Fruit fly (Drosophila melanogaster) whole organism, embryonic: ENCODE measurements around the gene 7B2.

ENCODE experiments used
- Awh ChIP-seq: fragments of 200-800 bp; sonication (Bioruptor generic); IDR thresholded peaks from 2 replicates; pipeline ENCODE4, ENCODE4 v1.3.6; 2022; ENCODE audit warnings: missing biosample characterization, missing genetic modification characterization
- CG10979 ChIP-seq: fragments of 200-800 bp; sonication (Bioruptor generic); optimal IDR thresholded peaks from 2 replicates; lab custom pipeline; 2018; ENCODE audit warnings: missing biosample characterization, mild to moderate bottlenecking, missing genetic modification characterization, moderate library complexity
- CG12391 ChIP-seq: fragments of 200-800 bp; sonication (Bioruptor generic); optimal IDR thresholded peaks from 3 replicates; lab custom pipeline; 2018; ENCODE audit warnings: missing biosample characterization, mild to moderate bottlenecking, missing genetic modification characterization, moderate library complexity
- CG12942 ChIP-seq: fragments of 200-800 bp; sonication (Bioruptor generic); optimal IDR thresholded peaks from 3 replicates; lab custom pipeline; 2016; ENCODE audit warnings: missing biosample characterization, missing genetic modification characterization
- CG14667 ChIP-seq: fragments of 200-800 bp; sonication (Bioruptor generic); IDR thresholded peaks from 2 replicates; pipeline ENCODE4 v1.3.6; 2022; ENCODE audit warnings: missing biosample characterization, missing genetic modification characterization
- CG15269 ChIP-seq: fragments of 200-800 bp; sonication (Bioruptor generic); optimal IDR thresholded peaks from 2 replicates; lab custom pipeline; 2018; ENCODE audit warnings: missing biosample characterization, mild to moderate bottlenecking, missing genetic modification characterization, moderate library complexity
- CG15514 ChIP-seq: fragments of 200-800 bp; sonication (Bioruptor generic); optimal IDR thresholded peaks from 3 replicates; lab custom pipeline; 2017; ENCODE audit warnings: missing biosample characterization, missing genetic modification characterization, mild to moderate bottlenecking, moderate library complexity, missing genetic modification reagents
- CG17912 ChIP-seq: fragments of 200-800 bp; sonication (Bioruptor generic); optimal IDR thresholded peaks from 2 replicates; lab custom pipeline; 2018; ENCODE audit warnings: missing biosample characterization, mild to moderate bottlenecking, missing genetic modification characterization
- CG1832 ChIP-seq: fragments of 200-800 bp; sonication (Bioruptor generic); optimal IDR thresholded peaks from 2 replicates; lab custom pipeline; 2017; ENCODE audit warnings: missing biosample characterization, mild to moderate bottlenecking, missing genetic modification characterization, inconsistent platforms
- CG18476 ChIP-seq: fragments of 200-800 bp; sonication (Bioruptor generic); optimal IDR thresholded peaks from 2 replicates; lab custom pipeline; 2016; ENCODE audit warnings: missing biosample characterization, mild to moderate bottlenecking, missing genetic modification characterization
- CG18599 ChIP-seq: fragments of 200-800 bp; sonication (Bioruptor generic); optimal IDR thresholded peaks from 3 replicates; lab custom pipeline; 2017; ENCODE audit warnings: missing biosample characterization, missing genetic modification characterization, mild to moderate bottlenecking, moderate library complexity, missing genetic modification reagents
- CG3065 ChIP-seq: fragments of 200-800 bp; sonication (Bioruptor generic); optimal IDR thresholded peaks from 2 replicates; lab custom pipeline; 2016; ENCODE audit warnings: missing biosample characterization, missing genetic modification characterization
- CG3407 ChIP-seq: fragments of 200-800 bp; sonication (Bioruptor generic); optimal IDR thresholded peaks from 2 replicates; lab custom pipeline; 2018; ENCODE audit warnings: missing biosample characterization, mild to moderate bottlenecking, missing genetic modification characterization
- CG6765 ChIP-seq: fragments of 200-800 bp; sonication (Bioruptor generic); optimal IDR thresholded peaks from 3 replicates; lab custom pipeline; 2017; ENCODE audit warnings: missing biosample characterization, mild to moderate bottlenecking, missing genetic modification characterization
- CG7372 ChIP-seq: fragments of 200-800 bp; sonication (Bioruptor generic); IDR thresholded peaks from 2 replicates; pipeline ENCODE4 v1.3.6; 2022; ENCODE audit warnings: missing biosample characterization, missing genetic modification characterization
- CG7745 ChIP-seq: fragments of 200-800 bp; sonication (Bioruptor generic); optimal IDR thresholded peaks from 2 replicates; lab custom pipeline; 2018; ENCODE audit warnings: missing biosample characterization, mild to moderate bottlenecking, missing genetic modification characterization, moderate library complexity
- CG7786 ChIP-seq: fragments of 200-800 bp; sonication (Bioruptor generic); optimal IDR thresholded peaks from 2 replicates; lab custom pipeline; 2016; ENCODE audit warnings: missing biosample characterization, missing genetic modification characterization
- CG8478 ChIP-seq: fragments of >200 bp; optimal IDR thresholded peaks from 2 replicates; lab custom pipeline; 2018
- CG9437 ChIP-seq: fragments of 200-800 bp; sonication (Bioruptor generic); optimal IDR thresholded peaks from 2 replicates; lab custom pipeline; 2018; ENCODE audit warnings: missing biosample characterization, mild to moderate bottlenecking, missing genetic modification characterization
- CG9817 ChIP-seq: fragments of 200-800 bp; sonication (Bioruptor generic); optimal IDR thresholded peaks from 2 replicates; lab custom pipeline; 2018; ENCODE audit warnings: missing biosample characterization, mild to moderate bottlenecking, missing genetic modification characterization, moderate library complexity
- CG9876 ChIP-seq: fragments of 200-800 bp; sonication (Bioruptor generic); optimal IDR thresholded peaks from 2 replicates; lab custom pipeline; 2016; ENCODE audit warnings: missing biosample characterization, missing genetic modification characterization
- HLH4C ChIP-seq: fragments of 200-800 bp; sonication (Bioruptor generic); IDR thresholded peaks from 3 replicates; pipeline ENCODE4 v1.3.6; 2022; ENCODE audit warnings: missing biosample characterization, missing genetic modification characterization; ENCODE audit not compliant: partially characterized antibody
- Hand ChIP-seq: fragments of 200-800 bp; sonication (Bioruptor generic); optimal IDR thresholded peaks from 2 replicates; lab custom pipeline; 2017; ENCODE audit warnings: mild to moderate bottlenecking, missing biosample characterization, missing genetic modification reagents, missing genetic modification characterization
- MBD-R2 ChIP-seq: fragments of 200-800 bp; sonication (Bioruptor generic); IDR thresholded peaks from 2 replicates; pipeline ENCODE4 v1.3.6; 2022; ENCODE audit warnings: missing biosample characterization, missing genetic modification characterization
- Max ChIP-seq: fragments of 200-800 bp; sonication (Bioruptor generic); optimal IDR thresholded peaks from 2 replicates; lab custom pipeline; 2016; ENCODE audit warnings: missing biosample characterization, mild to moderate bottlenecking, missing genetic modification characterization
- Med ChIP-seq: fragments of 200-800 bp; sonication (Bioruptor generic); peaks from one replicate; lab custom pipeline; 2016; ENCODE audit warnings: missing biosample characterization, missing genetic modification characterization, mild to moderate bottlenecking, inconsistent platforms, moderate library complexity
- Nf-YA ChIP-seq: fragments of 200-800 bp; sonication (Bioruptor generic); IDR thresholded peaks from 2 replicates; pipeline ENCODE4 v1.3.6; 2022; ENCODE audit warnings: missing biosample characterization, missing genetic modification characterization
- PHDP ChIP-seq: fragments of 200-800 bp; sonication (Bioruptor generic); optimal IDR thresholded peaks from 3 replicates; lab custom pipeline; 2018; ENCODE audit warnings: missing biosample characterization, mild to moderate bottlenecking, missing genetic modification characterization, moderate library complexity
- Tbp ChIP-seq: fragments of >200 bp; optimal IDR thresholded peaks from 2 replicates; lab custom pipeline; 2018; ENCODE audit warnings: missing biosample characterization, missing genetic modification characterization
- Trl ChIP-seq, 3 experiments: fragments of >200 bp in 2 of 3; fragments of 200-800 bp in 1 of 3; sonication (Bioruptor generic) in 1 of 3; optimal IDR thresholded peaks; 2 replicates in 1 of 3; 3 replicates in 2 of 3; lab custom pipeline; 2016 to 2017; ENCODE audit warnings: missing biosample characterization in 1 of 3, missing genetic modification characterization in 1 of 3
- ab ChIP-seq: fragments of 200-800 bp; sonication (Bioruptor generic); optimal IDR thresholded peaks from 2 replicates; lab custom pipeline; 2016; ENCODE audit warnings: missing biosample characterization, missing genetic modification characterization
- ash1 ChIP-seq: fragments of 200-800 bp; sonication (Bioruptor generic); optimal IDR thresholded peaks from 2 replicates; lab custom pipeline; 2018; ENCODE audit warnings: missing biosample characterization, mild to moderate bottlenecking, missing genetic modification characterization
- bbx ChIP-seq: fragments of 200-800 bp; sonication (Bioruptor generic); IDR thresholded peaks from 2 replicates; pipeline ENCODE4 v1.3.6; 2022; ENCODE audit warnings: missing biosample characterization, missing genetic modification characterization; ENCODE audit not compliant: partially characterized antibody
- cato ChIP-seq: fragments of 200-800 bp; sonication (Bioruptor generic); optimal IDR thresholded peaks from 2 replicates; lab custom pipeline; 2016; ENCODE audit warnings: missing biosample characterization, missing genetic modification characterization, borderline replicate concordance
- ci ChIP-seq: fragments of 200-800 bp; sonication (Bioruptor generic); IDR thresholded peaks from 3 replicates; pipeline ENCODE4 v1.3.6; 2022; ENCODE audit warnings: missing biosample characterization, missing genetic modification characterization
- danr ChIP-seq: fragments of 200-800 bp; sonication (Bioruptor generic); IDR thresholded peaks from 2 replicates; pipeline ENCODE4 v1.3.6; 2022; ENCODE audit warnings: missing biosample characterization, missing genetic modification characterization
- dmrt11E ChIP-seq: fragments of 200-800 bp; sonication (Bioruptor generic); optimal IDR thresholded peaks from 3 replicates; lab custom pipeline; 2018; ENCODE audit warnings: missing biosample characterization, mild to moderate bottlenecking, missing genetic modification characterization, moderate library complexity
- fd96Cb ChIP-seq: fragments of 200-800 bp; sonication (Bioruptor generic); optimal IDR thresholded peaks from 2 replicates; lab custom pipeline; 2018; ENCODE audit warnings: missing biosample characterization, mild to moderate bottlenecking, missing genetic modification characterization, moderate library complexity
- gt ChIP-seq: fragments of 200-800 bp; sonication (Bioruptor generic); IDR thresholded peaks from 2 replicates; pipeline ENCODE4 v1.3.6; 2022; ENCODE audit warnings: missing biosample characterization, missing genetic modification characterization
- her ChIP-seq: fragments of 200-800 bp; sonication (Bioruptor generic); optimal IDR thresholded peaks from 2 replicates; lab custom pipeline; 2016; ENCODE audit warnings: missing biosample characterization, missing genetic modification characterization
- nmo ChIP-seq: fragments of 200-800 bp; sonication (Bioruptor generic); optimal IDR thresholded peaks from 2 replicates; lab custom pipeline; 2018; ENCODE audit warnings: missing biosample characterization, mild to moderate bottlenecking, missing genetic modification characterization, moderate library complexity
- p53 ChIP-seq: fragments of 200-800 bp; sonication (Bioruptor generic); optimal IDR thresholded peaks from 2 replicates; lab custom pipeline; 2016; ENCODE audit warnings: missing biosample characterization, missing genetic modification characterization
- pan ChIP-seq, 4 experiments: fragments of >200 bp in 3 of 4; fragments of 200-800 bp in 1 of 4; sonication (Bioruptor generic) in 1 of 4; optimal IDR thresholded peaks in 3 of 4; IDR thresholded peaks in 1 of 4; 2 replicates each; pipeline versions ENCODE4 v1.3.6 to Lab custom; 2017 to 2022; ENCODE audit warnings: missing biosample characterization in 2 of 4, missing genetic modification characterization in 2 of 4, mixed read lengths in 1 of 4
- pfk ChIP-seq: fragments of 200-800 bp; sonication (Bioruptor generic); optimal IDR thresholded peaks from 2 replicates; lab custom pipeline; 2018; ENCODE audit warnings: missing biosample characterization, mild to moderate bottlenecking, missing genetic modification characterization, moderate library complexity
- phol ChIP-seq: fragments of 200-800 bp; sonication (Bioruptor generic); optimal IDR thresholded peaks from 3 replicates; lab custom pipeline; 2018; ENCODE audit warnings: missing biosample characterization, mild to moderate bottlenecking, missing genetic modification characterization, moderate library complexity
- rib ChIP-seq: fragments of 200-800 bp; sonication (Bioruptor generic); IDR thresholded peaks from 2 replicates; pipeline ENCODE4 v1.3.6; 2022; ENCODE audit warnings: missing biosample characterization, missing genetic modification characterization
- slou ChIP-seq: fragments of 200-800 bp; sonication (Bioruptor generic); optimal IDR thresholded peaks from 3 replicates; lab custom pipeline; 2016; ENCODE audit warnings: missing biosample characterization, missing genetic modification characterization
- stwl ChIP-seq: fragments of 200-800 bp; sonication (Bioruptor generic); optimal IDR thresholded peaks from 3 replicates; lab custom pipeline; 2018; ENCODE audit warnings: missing biosample characterization, mild to moderate bottlenecking, missing genetic modification characterization, moderate library complexity
- ttk ChIP-seq: fragments of 200-800 bp; sonication (Bioruptor generic); IDR thresholded peaks from 2 replicates; pipeline ENCODE4 v2.1.2; 2022; ENCODE audit warnings: missing biosample characterization, missing genetic modification characterization
- zfh1 ChIP-seq: fragments of 200-800 bp; sonication (Bioruptor generic); IDR thresholded peaks from 3 replicates; pipeline ENCODE4 v1.3.6; 2022; ENCODE audit warnings: missing biosample characterization, missing genetic modification characterization

7B2 gene

DNA sequence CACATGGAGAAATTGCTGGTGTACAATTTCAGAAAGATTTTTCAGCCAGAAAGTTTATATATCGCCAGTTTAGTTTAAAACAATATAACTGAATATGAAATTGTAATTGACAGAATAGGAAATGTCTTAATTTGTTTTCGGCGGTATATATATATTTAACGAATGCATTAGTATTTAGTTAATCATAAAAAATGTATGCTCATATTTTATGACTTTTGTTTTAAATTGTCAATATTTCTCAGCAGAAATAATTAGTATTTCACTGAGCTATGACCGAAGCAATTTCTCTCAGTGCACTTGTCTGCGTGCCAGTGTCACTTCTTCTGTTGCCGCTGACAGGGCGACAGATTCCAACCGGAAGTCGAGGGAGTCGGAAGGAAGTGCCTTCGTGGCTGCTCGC, 36.4 kb downstream of the 7B2 start (continued):
- TF ChIP-seq rib (GFP tag; lab: Robert Waterston, UW) (no peak), Awh (GFP tag; lab: Robert Waterston, UW) (no peak), Max (GFP tag; lab: Kevin White, UChicago) (peak; percentile 7), gt (GFP tag; lab: Robert Waterston, UW) (no peak), fd96Cb (peak; percentile 33), stwl (tag; lab: Kevin White, UChicago) (no peak), Tbp (GFP tag; lab: Kevin White, UChicago) (no peak), MBD-R2 (GFP tag; lab: Robert Waterston, UW) (no peak), CG3407 (no peak), CG7745 (tag; lab: Kevin White, UChicago) (no peak), CG8478 (lab: Kevin White, UChicago) (no peak), HLH4C (no peak), CG18599 (GFP tag; lab: Kevin White, UChicago) (peak; percentile 72), Hand (GFP tag; lab: Kevin White, UChicago) (peak; percentile 62), pan (optimal IDR thresholded peaks at IDR 0.05; lab: Kevin White, UChicago) (no peak), pan (GFP tag; optimal IDR thresholded peaks at IDR 0.05 in 1 of 2, IDR thresholded peaks at IDR 0.05 in 1 of 2) (peak in 1 of 2 experiments; percentile 46), CG9437 (GFP tag; lab: Kevin White, UChicago) (peak; percentile 26), cato (GFP tag; lab: Kevin White, UChicago) (no peak), CG15514 (GFP tag; lab: Kevin White, UChicago) (peak; percentile 1), CG1832 (GFP tag; lab: Kevin White, UChicago) (no peak), CG9817 (tag; lab: Kevin White, UChicago) (peak; percentile 8), p53 (no peak), ci (GFP tag; lab: Robert Waterston, UW) (no peak), PHDP (tag; lab: Kevin White, UChicago) (no peak), CG18476 (GFP tag; lab: Kevin White, UChicago) (peak; percentile 37), nmo (GFP tag; lab: Kevin White, UChicago) (peak; percentile 48), Med (GFP tag; lab: Kevin White, UChicago) (peak; percentile 80), CG12942 (GFP tag; lab: Kevin White, UChicago) (no peak), Nf-YA (GFP tag; lab: Robert Waterston, UW) (no peak), dmrt11E (no peak), danr (no peak), CG17912 (GFP tag; lab: Kevin White, UChicago) (no peak), CG7786 (GFP tag; lab: Kevin White, UChicago) (no peak), her (GFP tag; lab: Kevin White, UChicago) (no peak), CG10979 (tag; lab: Kevin White, UChicago) (no peak), bbx (no peak), ash1 (no peak), pfk (GFP tag; lab: Kevin White, UChicago) (no peak), CG15269 (tag; lab: Kevin White, UChicago) (peak; percentile 58), phol (tag; lab: Kevin White, UChicago) (peak; percentile 64), CG3065 (no peak), zfh1 (GFP tag; lab: Robert Waterston, UW) (no peak), slou (GFP tag; lab: Kevin White, UChicago) (no peak), CG12391 (no peak), ab (GFP tag; lab: Kevin White, UChicago) (no peak), ttk (GFP tag; lab: Robert Waterston, UW) (no peak), CG9876 (no peak), CG7372 (GFP tag; lab: Robert Waterston, UW) (no peak), CG14667 (GFP tag; lab: Robert Waterston, UW) (no peak), CG6765 (GFP tag; lab: Kevin White, UChicago) (peak; percentile 45), Trl (optimal IDR thresholded peaks at IDR 0.05; lab: Kevin White, UChicago) (no peak), Trl (GFP tag; optimal IDR thresholded peaks at IDR 0.05; lab: Kevin White, UChicago) (no peak)
